Worm (Caenorhabditis elegans): Measurements from ENCODE around the gene C01G12.16.

C01G12.16 gene

ce11 chrIII:4131814-4132555 lies 29.1 kb upstream of the C01G12.16 start:
- TF ChIP-seq odd-2 (tag; optimal IDR thresholded peaks at IDR 0.05): no peak
- TF ChIP-seq nfya-1 (tag; optimal IDR thresholded peaks at IDR 0.05): peak; percentile 95
- no peak for TF ChIP-seq hlh-6 (tag; optimal IDR thresholded peaks at IDR 0.05)
- TF ChIP-seq ceh-45 (GFP tag; IDR thresholded peaks at IDR 0.05): no peak
- no peak for TF ChIP-seq sox-4 (tag; optimal IDR thresholded peaks at IDR 0.05)
- peak; percentile 92 for TF ChIP-seq unc-42 (tag; optimal IDR thresholded peaks at IDR 0.05)
- TF ChIP-seq lin-11 (tag; optimal IDR thresholded peaks at IDR 0.05): no peak
- TF ChIP-seq ceh-31 (tag; optimal IDR thresholded peaks at IDR 0.05): peak; percentile 2
- no peak for TF ChIP-seq nhr-11 (tag; optimal IDR thresholded peaks at IDR 0.05)

- TF ChIP-seq odd-2 (tag; optimal IDR thresholded peaks at IDR 0.05) (no peak), eyg-1 (tag; optimal IDR thresholded peaks at IDR 0.05) (no peak)
Observed at ce11 chrIII:4134059-4134458, 27.0 kb upstream of the C01G12.16 start.

- no peak for TF ChIP-seq pat-9 (tag; optimal IDR thresholded peaks at IDR 0.05)
- TF ChIP-seq tbx-7 (tag; optimal IDR thresholded peaks at IDR 0.05): no peak
- TF ChIP-seq pros-1 (tag; optimal IDR thresholded peaks at IDR 0.05): no peak
- TF ChIP-seq K02D7.2 (tag; optimal IDR thresholded peaks at IDR 0.05): no peak
- TF ChIP-seq ceh-19 (GFP tag; optimal IDR thresholded peaks at IDR 0.05): no peak
- no peak for TF ChIP-seq ceh-30 (tag; optimal IDR thresholded peaks at IDR 0.05)
- TF ChIP-seq ceh-2 (tag; optimal IDR thresholded peaks at IDR 0.05): no peak
- TF ChIP-seq unc-3 (GFP tag; conservative IDR thresholded peaks at IDR 0.05): no peak
- TF ChIP-seq unc-3 (tag; optimal IDR thresholded peaks at IDR 0.05): no peak
Observed at ce11 chrIII:4137180-4137579, 23.9 kb upstream of the C01G12.16 start.

ce11 chrIII:4143170-4143569 lies 17.9 kb upstream of the C01G12.16 start:
- TF ChIP-seq nfya-1 (tag; optimal IDR thresholded peaks at IDR 0.05) (peak; percentile 79), dmd-4 (tag; optimal IDR thresholded peaks at IDR 0.05; ENCODE audit: borderline replicate concordance) (no peak)

- no peak for TF ChIP-seq npax-4 (tag; optimal IDR thresholded peaks at IDR 0.05)
- no peak for TF ChIP-seq T23F11.4 (GFP tag; optimal IDR thresholded peaks at IDR 0.05)
- peak; percentile 1 for TF ChIP-seq hlh-30 (tag; optimal IDR thresholded peaks at IDR 0.05; ENCODE audit: insufficient read depth)
- TF ChIP-seq unc-55 (GFP tag; optimal IDR thresholded peaks at IDR 0.05): peak; percentile 74
- TF ChIP-seq pqm-1 (tag; optimal IDR thresholded peaks at IDR 0.05): no peak
- no peak for TF ChIP-seq odd-2 (tag; optimal IDR thresholded peaks at IDR 0.05)
- TF ChIP-seq unc-86 (tag; optimal IDR thresholded peaks at IDR 0.05): peak; percentile 23
- peak; percentile 62 for TF ChIP-seq ceh-30 (tag; optimal IDR thresholded peaks at IDR 0.05)
- TF ChIP-seq ceh-18 (tag; optimal IDR thresholded peaks at IDR 0.05): peak; percentile 15
- TF ChIP-seq ceh-24 (tag; optimal IDR thresholded peaks at IDR 0.05): no peak
- TF ChIP-seq lin-11 (tag; optimal IDR thresholded peaks at IDR 0.05): no peak
- TF ChIP-seq ceh-31 (tag; optimal IDR thresholded peaks at IDR 0.05): peak; percentile 15
- TF ChIP-seq ceh-2 (tag; optimal IDR thresholded peaks at IDR 0.05): no peak
- peak; percentile 36 for TF ChIP-seq elt-2 (tag; optimal IDR thresholded peaks at IDR 0.05)
- TF ChIP-seq hlh-13 (GFP tag; optimal IDR thresholded peaks at IDR 0.05): no peak
- peak; percentile 5 for TF ChIP-seq tbx-2 (tag; optimal IDR thresholded peaks at IDR 0.05)
- TF ChIP-seq madf-2 (tag; optimal IDR thresholded peaks at IDR 0.05): no peak
- TF ChIP-seq nfya-1 (tag; optimal IDR thresholded peaks at IDR 0.05): peak; percentile 81
- TF ChIP-seq ceh-9 (tag; optimal IDR thresholded peaks at IDR 0.05): no peak
Observed at ce11 chrIII:4150919-4151318, 10.1 kb upstream of the C01G12.16 start.
